Worm (Caenorhabditis elegans): ENCODE results near the gene ccep-97.

Gene ccep-97

DNA sequence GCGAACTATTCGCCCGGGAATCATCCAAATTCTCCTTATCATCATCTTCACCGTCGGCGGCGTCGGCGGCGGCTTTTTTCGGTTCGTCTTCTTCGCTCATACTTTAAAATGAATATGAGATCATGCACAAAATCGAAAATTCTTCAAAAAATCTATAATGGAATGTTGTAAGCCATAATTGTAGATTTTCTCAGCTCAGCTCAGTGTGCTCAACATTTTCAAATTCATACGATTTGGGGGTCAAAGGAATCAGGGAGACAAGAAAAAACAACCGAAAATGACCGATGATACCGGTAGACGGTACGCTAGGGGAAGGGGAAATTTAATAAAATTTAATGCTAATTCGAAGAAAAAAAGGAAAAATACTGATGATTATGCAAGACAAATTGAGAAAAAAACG, at the start of gene ccep-97:
Gene ccep-97, minus strand, starts transcription at position 101 of the 400 bp plus-strand sequence.
- TF ChIP-seq ceh-24 (tag; optimal IDR thresholded peaks at IDR 0.05), result no peak
- no peak for TF ChIP-seq ceh-9 (tag; optimal IDR thresholded peaks at IDR 0.05)
- no peak for TF ChIP-seq F13H6.1 (tag; optimal IDR thresholded peaks at IDR 0.05)
- TF ChIP-seq syd-9 (tag; optimal IDR thresholded peaks at IDR 0.05), result no peak
- TF ChIP-seq ceh-14 (tag; optimal IDR thresholded peaks at IDR 0.05), result no peak
- TF ChIP-seq ceh-30 (tag; optimal IDR thresholded peaks at IDR 0.05), result no peak
- no peak for TF ChIP-seq pat-9 (tag; optimal IDR thresholded peaks at IDR 0.05)

DNA sequence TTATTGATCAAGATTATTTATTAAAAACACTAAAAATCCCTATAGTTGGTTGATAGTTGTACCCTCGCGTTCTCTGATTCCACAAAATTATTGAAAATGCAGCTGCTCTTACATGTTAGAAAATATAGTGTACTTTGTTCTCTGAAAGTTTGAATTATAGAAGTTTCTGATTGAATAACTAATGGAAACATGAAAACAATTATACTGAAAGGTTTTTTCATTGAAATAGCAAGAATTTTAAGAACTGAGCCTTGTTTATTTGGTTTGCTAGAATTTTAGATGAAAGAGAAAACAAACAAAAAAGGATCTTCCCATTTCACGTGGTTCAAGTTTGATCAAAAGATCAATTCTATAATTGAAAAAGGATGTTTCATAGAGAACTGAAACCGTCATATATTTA, 49.1 kb upstream of the ccep-97 start:
- no peak for TF ChIP-seq fax-1 (tag; optimal IDR thresholded peaks at IDR 0.05)
- TF ChIP-seq ceh-2 (tag; optimal IDR thresholded peaks at IDR 0.05), result no peak
- TF ChIP-seq ceh-18 (tag; optimal IDR thresholded peaks at IDR 0.05), result no peak
- TF ChIP-seq nhr-232 (tag; optimal IDR thresholded peaks at IDR 0.05), result no peak
- TF ChIP-seq dve-1 (tag; optimal IDR thresholded peaks at IDR 0.05), result no peak
- no peak for TF ChIP-seq pha-2 (tag; optimal IDR thresholded peaks at IDR 0.05)
- no peak for TF ChIP-seq ceh-48 (tag; optimal IDR thresholded peaks at IDR 0.05)
- TF ChIP-seq ref-2 (tag; optimal IDR thresholded peaks at IDR 0.05), result no peak
- TF ChIP-seq unc-86 (tag; optimal IDR thresholded peaks at IDR 0.05), result no peak
- no peak for TF ChIP-seq sox-4 (tag; optimal IDR thresholded peaks at IDR 0.05)
- TF ChIP-seq pqm-1 (tag; optimal IDR thresholded peaks at IDR 0.05), result no peak
- TF ChIP-seq ceh-45 (GFP tag; IDR thresholded peaks at IDR 0.05), result no peak
- TF ChIP-seq unc-42 (tag; optimal IDR thresholded peaks at IDR 0.05), result no peak
- TF ChIP-seq hlh-15 (tag; optimal IDR thresholded peaks at IDR 0.05), result no peak
- no peak for TF ChIP-seq hlh-6 (tag; optimal IDR thresholded peaks at IDR 0.05)
- TF ChIP-seq ttx-3 (tag; optimal IDR thresholded peaks at IDR 0.05), result no peak
- no peak for TF ChIP-seq npax-4 (tag; optimal IDR thresholded peaks at IDR 0.05)

DNA sequence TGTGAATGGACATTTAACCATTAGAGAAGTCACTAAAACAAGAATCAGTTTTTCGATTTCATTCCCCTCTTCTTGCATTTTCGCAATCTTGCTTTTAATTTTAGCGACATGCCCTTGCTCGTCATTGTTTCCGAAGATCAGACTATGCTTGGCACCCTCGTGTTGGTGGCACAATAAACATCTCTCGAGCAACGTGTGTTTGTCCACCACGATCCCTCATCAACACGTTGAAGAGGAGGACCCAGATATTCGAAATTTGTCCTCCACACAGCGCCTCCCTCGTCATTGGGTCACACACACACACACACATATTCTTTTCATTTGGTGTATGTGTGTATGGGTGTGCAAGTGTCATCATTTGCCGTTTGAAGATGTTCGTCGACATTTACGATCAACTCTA, 46.9 kb upstream of the ccep-97 start, which contains the start of gene srd-32:
Gene srd-32, plus strand, starts transcription at position 301 of the 400 bp plus-strand sequence.
- TF ChIP-seq hlh-13 (GFP tag; optimal IDR thresholded peaks at IDR 0.05), result no peak
- TF ChIP-seq fkh-10 (GFP tag; optimal IDR thresholded peaks at IDR 0.05), result no peak
- TF ChIP-seq dmd-4 (tag; optimal IDR thresholded peaks at IDR 0.05; ENCODE audit: borderline replicate concordance), result no peak
- no peak for TF ChIP-seq tbx-2 (tag; optimal IDR thresholded peaks at IDR 0.05)

DNA sequence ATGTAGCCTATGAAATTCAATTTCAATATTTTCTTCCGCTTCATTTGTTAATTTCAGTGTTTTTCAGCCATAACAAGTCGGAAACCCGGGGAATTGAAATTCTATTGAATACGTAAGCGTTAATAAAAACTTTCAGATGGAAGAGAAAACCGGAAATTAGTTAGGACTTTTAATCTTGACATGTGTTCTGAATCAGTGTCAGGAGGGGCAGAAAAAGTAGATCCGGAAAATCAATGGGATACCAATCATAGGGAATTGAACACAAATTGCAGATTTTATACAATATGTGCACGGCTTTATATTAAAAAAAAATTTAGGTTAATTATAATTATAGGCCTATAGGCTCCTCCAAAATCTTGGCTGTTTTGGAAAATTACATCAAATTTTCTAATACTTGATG, 45.9 kb upstream of the ccep-97 start:
- TF ChIP-seq unc-55 (GFP tag; optimal IDR thresholded peaks at IDR 0.05) (no peak), ama-1 (optimal IDR thresholded peaks at IDR 0.05) (no peak), elt-4 (tag; optimal IDR thresholded peaks at IDR 0.05) (no peak), ceh-18 (tag; optimal IDR thresholded peaks at IDR 0.05) (no peak), nfya-1 (tag; optimal IDR thresholded peaks at IDR 0.05) (no peak), fkh-6 (tag; optimal IDR thresholded peaks at IDR 0.05) (no peak), unc-42 (tag; optimal IDR thresholded peaks at IDR 0.05) (no peak), gmeb-2 (tag; optimal IDR thresholded peaks at IDR 0.05) (no peak), ceh-14 (tag; optimal IDR thresholded peaks at IDR 0.05) (no peak), ceh-48 (tag; optimal IDR thresholded peaks at IDR 0.05) (no peak), ztf-16 (tag; optimal IDR thresholded peaks at IDR 0.05) (no peak), K09A11.1 (tag; optimal IDR thresholded peaks at IDR 0.05; ENCODE audit: insufficient read depth) (no peak), hlh-6 (tag; optimal IDR thresholded peaks at IDR 0.05) (no peak), elt-2 (tag; optimal IDR thresholded peaks at IDR 0.05) (no peak), sox-4 (tag; optimal IDR thresholded peaks at IDR 0.05) (no peak), che-1 (tag; optimal IDR thresholded peaks at IDR 0.05) (no peak)

All from whole organism, late embryonic.